Worm (Caenorhabditis elegans) whole organism, L3 larva: ENCODE data around the gene Y42G9A.2.

Experiments
- ceh-82 ChIP-seq: fragments of 150-350 bp; optimal IDR thresholded peaks from 2 replicates; lab custom pipeline; 2014; ENCODE audit warnings: missing biosample characterization, missing genetic modification characterization
- daf-12 ChIP-seq: fragments of 150-350 bp; optimal IDR thresholded peaks from 2 replicates; lab custom pipeline; 2014; ENCODE audit warnings: missing biosample characterization, missing genetic modification reagents, missing genetic modification characterization
- nhr-237 ChIP-seq: fragments of 150-350 bp; optimal IDR thresholded peaks from 2 replicates; lab custom pipeline; 2014; ENCODE audit warnings: missing biosample characterization, missing genetic modification characterization
- sea-2 ChIP-seq: fragments of 150-350 bp; sonication (generic microtip); optimal IDR thresholded peaks from 4 replicates; lab custom pipeline; 2014; ENCODE audit warnings: missing biosample characterization, missing genetic modification reagents, missing genetic modification characterization
- snpc-4 ChIP-seq: fragments of 150-350 bp; optimal IDR thresholded peaks from 2 replicates; lab custom pipeline; 2014; ENCODE audit warnings: missing biosample characterization, missing genetic modification characterization
- ztf-11 ChIP-seq: fragments of 150-350 bp; optimal IDR thresholded peaks from 2 replicates; lab custom pipeline; 2014; ENCODE audit warnings: missing biosample characterization, missing genetic modification characterization

DNA sequence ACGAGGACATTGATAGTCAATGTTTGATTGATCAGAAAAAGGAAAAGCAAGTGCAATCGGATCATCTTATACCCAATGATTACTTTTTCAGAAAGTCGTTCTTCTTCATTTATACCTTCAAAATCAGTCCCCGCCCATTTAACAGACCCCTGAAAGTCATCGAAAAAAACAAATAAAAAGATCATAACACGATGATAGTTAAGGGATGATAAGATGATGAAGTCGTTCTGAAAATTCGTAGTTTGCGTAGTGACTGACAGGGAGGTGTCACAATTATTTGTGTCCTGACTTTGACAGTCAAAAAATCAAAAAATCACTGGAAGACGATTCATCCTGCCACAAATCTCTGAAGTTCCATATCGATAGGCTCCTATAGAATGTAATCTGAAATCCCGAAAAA is 46.5 kb downstream of the Y42G9A.2 start, which contains the start of gene ugt-66:
- TF ChIP-seq snpc-4 (tag; lab: Kevin White, UChicago) (no peak), ceh-82 (tag; lab: Kevin White, UChicago) (no peak), sea-2 (GFP tag; lab: Kevin White, UChicago) (no peak), daf-12 (tag; lab: Kevin White, UChicago) (no peak), nhr-237 (tag; lab: Kevin White, UChicago) (no peak), ztf-11 (tag; lab: Kevin White, UChicago) (no peak)
